Fruit fly (Drosophila melanogaster): ENCODE measurements around the gene CG8565.

- TF ChIP-seq CG17806 (tag; optimal IDR thresholded peaks at IDR 0.05) (peak; percentile 100), EcR (GFP tag; optimal IDR thresholded peaks at IDR 0.05) (peak; percentile 85), CG13204 (GFP tag; optimal IDR thresholded peaks at IDR 0.05) (peak; percentile 98), CG34367 (tag; optimal IDR thresholded peaks at IDR 0.05) (peak; percentile 99), CG10348 (GFP tag; IDR thresholded peaks at IDR 0.05) (no peak; the same call in 1 of the 2 replicates), Pif1A (GFP tag; optimal IDR thresholded peaks at IDR 0.05) (peak; percentile 99), CG12605 (GFP tag; IDR thresholded peaks at IDR 0.05) (peak; percentile 100), CG4496 (GFP tag; IDR thresholded peaks at IDR 0.05) (peak; percentile 100), fd96Ca (GFP tag; IDR thresholded peaks at IDR 0.05) (no peak), rn (GFP tag; IDR thresholded peaks at IDR 0.05) (peak; percentile 97), CG8301 (tag; optimal IDR thresholded peaks at IDR 0.05) (peak; percentile 99), Ets98B (GFP tag; IDR thresholded peaks at IDR 0.05) (peak; percentile 100)
Observed at dm6 chrX:15867863-15868262, 30.2 kb downstream of the CG8565 start, which contains the start of gene Gapdh2.
